Worm (Caenorhabditis elegans) whole organism, L4 larva: ENCODE measurements around the gene mlt-8.

ENCODE experiments used
- F44E2.7 ChIP-seq: fragments of 200-800 bp; sonication (Bioruptor generic); IDR thresholded peaks from 2 replicates; pipeline ENCODE4 v2.1.2; 2022; ENCODE audit warnings: missing genetic modification characterization, missing compliant biosample characterization
- T20F7.1 ChIP-seq: fragments of 200-800 bp; sonication (Bioruptor generic); optimal IDR thresholded peaks from 2 replicates; lab custom pipeline; 2018; ENCODE audit warnings: mild to moderate bottlenecking, missing genetic modification characterization, missing compliant biosample characterization
- T26A8.4 ChIP-seq: fragments of 200-800 bp; sonication (Bioruptor generic); IDR thresholded peaks from 2 replicates; pipeline ENCODE4 v1.3.6; 2022; ENCODE audit warnings: missing genetic modification characterization, missing compliant biosample characterization
- Y105C5A.15 ChIP-seq: fragments of 200-800 bp; sonication (Bioruptor generic); IDR thresholded peaks from 2 replicates; pipeline ENCODE4 v1.3.6; 2022; ENCODE audit warnings: missing genetic modification characterization, missing compliant biosample characterization
- Y5F2A.4 ChIP-seq: fragments of 200-800 bp; sonication (Bioruptor generic); optimal IDR thresholded peaks from 2 replicates; lab custom pipeline; 2018; ENCODE audit warnings: mild to moderate bottlenecking, missing genetic modification characterization, missing compliant biosample characterization
- aha-1 ChIP-seq: fragments of 150-350 bp; peaks from one replicate; lab custom pipeline; 2014; ENCODE audit warnings: missing biosample characterization, missing genetic modification characterization
- aly-2 ChIP-seq: sonication (generic microtip); optimal IDR thresholded peaks from 2 replicates; lab custom pipeline; 2018; ENCODE audit warnings: missing biosample characterization, missing genetic modification characterization
- arid-1 ChIP-seq: fragments of 200-800 bp; sonication (Bioruptor generic); conservative IDR thresholded peaks from 2 replicates; pipeline ENCODE4 v1.3.6; 2022; ENCODE audit warnings: missing genetic modification reagents, missing genetic modification characterization, missing compliant biosample characterization
- attf-4 ChIP-seq: sonication (generic microtip); optimal IDR thresholded peaks from 3 replicates; lab custom pipeline; 2017; ENCODE audit warnings: missing biosample characterization, missing genetic modification characterization
- ceh-32 ChIP-seq: sonication (generic microtip); optimal IDR thresholded peaks from 2 replicates; lab custom pipeline; 2016; ENCODE audit warnings: mild to moderate bottlenecking, missing genetic modification characterization, missing compliant biosample characterization; ENCODE audit not compliant: poor library complexity
- ceh-44 ChIP-seq: fragments of 200-800 bp; sonication (Bioruptor generic); IDR thresholded peaks from 2 replicates; pipeline ENCODE4 v1.3.6; 2022; ENCODE audit warnings: missing genetic modification reagents, missing genetic modification characterization, missing compliant biosample characterization
- ceh-82 ChIP-seq: sonication (generic microtip); optimal IDR thresholded peaks from 2 replicates; lab custom pipeline; 2017; ENCODE audit warnings: missing biosample characterization, missing genetic modification characterization
- ces-1 ChIP-seq: fragments of 150-350 bp; sonication (generic microtip); optimal IDR thresholded peaks from 4 replicates; lab custom pipeline; 2014; ENCODE audit warnings: missing biosample characterization, missing genetic modification reagents, missing genetic modification characterization
- ctbp-1 ChIP-seq: fragments of 200-800 bp; sonication (Bioruptor generic); IDR thresholded peaks from 2 replicates; pipeline ENCODE4 v1.3.6; 2022; ENCODE audit warnings: missing genetic modification reagents, missing genetic modification characterization, missing compliant biosample characterization
- daf-12 ChIP-seq: fragments of 150-350 bp; optimal IDR thresholded peaks from 2 replicates; lab custom pipeline; 2014; ENCODE audit warnings: missing biosample characterization, missing genetic modification reagents, missing genetic modification characterization
- daf-19 ChIP-seq: fragments of 200-800 bp; sonication (Bioruptor generic); conservative IDR thresholded peaks from 2 replicates; pipeline ENCODE4 v1.3.6; 2022; ENCODE audit warnings: missing genetic modification characterization, missing compliant biosample characterization
- daf-8 ChIP-seq: fragments of 200-800 bp; sonication (Bioruptor generic); IDR thresholded peaks from 2 replicates; pipeline ENCODE4 v1.3.6; 2022; ENCODE audit warnings: missing genetic modification characterization, missing compliant biosample characterization
- dmd-8 ChIP-seq: fragments of 200-800 bp; sonication (Bioruptor generic); IDR thresholded peaks from 2 replicates; pipeline ENCODE4 v1.3.6; 2022; ENCODE audit warnings: missing genetic modification characterization, missing compliant biosample characterization
- dmd-9 ChIP-seq: fragments of 200-800 bp; sonication (Bioruptor generic); IDR thresholded peaks from 2 replicates; pipeline ENCODE4 v1.3.6; 2022; ENCODE audit warnings: missing genetic modification reagents, missing genetic modification characterization, missing compliant biosample characterization
- dve-1 ChIP-seq: sonication (generic microtip); optimal IDR thresholded peaks from 2 replicates; lab custom pipeline; 2017; ENCODE audit warnings: antibody characterized with exemption, mild to moderate bottlenecking, missing genetic modification characterization, missing compliant biosample characterization; ENCODE audit not compliant: insufficient read depth
- egl-43 ChIP-seq: fragments of 200-800 bp; sonication (Bioruptor generic); IDR thresholded peaks from 2 replicates; pipeline ENCODE4 v1.3.6; 2022; ENCODE audit warnings: missing genetic modification reagents, missing genetic modification characterization, missing compliant biosample characterization
- fkh-10 ChIP-seq: fragments of 150-350 bp; optimal IDR thresholded peaks from 2 replicates; lab custom pipeline; 2014; ENCODE audit warnings: missing biosample characterization, missing genetic modification reagents, missing genetic modification characterization
- hlh-11 ChIP-seq: fragments of 200-800 bp; sonication (Bioruptor generic); optimal IDR thresholded peaks from 2 replicates; lab custom pipeline; 2018; ENCODE audit warnings: mild to moderate bottlenecking, missing genetic modification characterization, missing compliant biosample characterization
- hlh-30 ChIP-seq: sonication (generic microtip); optimal IDR thresholded peaks from 2 replicates; lab custom pipeline; 2017; ENCODE audit warnings: antibody characterized with exemption, mild to moderate bottlenecking, missing genetic modification characterization, missing compliant biosample characterization; ENCODE audit not compliant: insufficient read depth
- jun-1 ChIP-seq: fragments of 150-350 bp; optimal IDR thresholded peaks from 2 replicates; lab custom pipeline; 2014; ENCODE audit warnings: missing biosample characterization, missing genetic modification reagents, missing genetic modification characterization
- lim-7 ChIP-seq: fragments of 200-800 bp; sonication (Bioruptor generic); IDR thresholded peaks from 2 replicates; pipeline ENCODE4 v1.3.6; 2022; ENCODE audit warnings: missing genetic modification characterization, missing compliant biosample characterization
- lin-39 ChIP-seq: fragments of 150-350 bp; optimal IDR thresholded peaks from 2 replicates; lab custom pipeline; 2014; ENCODE audit warnings: missing biosample characterization, missing genetic modification reagents, missing genetic modification characterization
- lir-3 ChIP-seq: sonication (generic microtip); optimal IDR thresholded peaks from 2 replicates; lab custom pipeline; 2016; ENCODE audit warnings: mild to moderate bottlenecking, missing genetic modification characterization, missing compliant biosample characterization
- lsy-2 ChIP-seq, 2 experiments: fragments of 150-350 bp in 1 of 2; sonication (generic microtip) in 1 of 2; optimal IDR thresholded peaks; 2 replicates each; lab custom pipeline; 2014 to 2017; ENCODE audit warnings: missing biosample characterization in 2 of 2, missing genetic modification characterization in 2 of 2
- madf-5 ChIP-seq, 2 experiments: fragments of 200-800 bp; sonication (Bioruptor generic); IDR thresholded peaks; 2 replicates each; pipeline ENCODE4 v1.3.6; 2022; ENCODE audit warnings: missing compliant biosample characterization in 2 of 2, missing genetic modification characterization in 2 of 2
- madf-9 ChIP-seq: fragments of 200-800 bp; sonication (Bioruptor generic); conservative IDR thresholded peaks from 2 replicates; pipeline ENCODE4 v1.3.6; 2022; ENCODE audit warnings: missing genetic modification reagents, missing genetic modification characterization, missing compliant biosample characterization
- mdl-1 ChIP-seq, 2 experiments: fragments of 150-350 bp in 1 of 2; sonication (generic microtip) in 1 of 2; optimal IDR thresholded peaks; 2 replicates each; lab custom pipeline; 2014 to 2017; ENCODE audit warnings: missing biosample characterization in 2 of 2, missing genetic modification characterization in 2 of 2
- mep-1 ChIP-seq: fragments of 150-350 bp; sonication (generic microtip); optimal IDR thresholded peaks from 3 replicates; lab custom pipeline; 2014; ENCODE audit warnings: missing biosample characterization, missing genetic modification characterization
- nhr-102 ChIP-seq: sonication (generic microtip); optimal IDR thresholded peaks from 2 replicates; lab custom pipeline; 2016; ENCODE audit warnings: mild to moderate bottlenecking, missing genetic modification characterization, moderate library complexity, missing compliant biosample characterization
- nhr-11 ChIP-seq: fragments of 150-350 bp; optimal IDR thresholded peaks from 2 replicates; lab custom pipeline; 2014; ENCODE audit warnings: missing biosample characterization, missing genetic modification characterization
- nhr-237 ChIP-seq: sonication (generic microtip); optimal IDR thresholded peaks from 2 replicates; lab custom pipeline; 2017; ENCODE audit warnings: missing biosample characterization, missing genetic modification characterization
- nhr-76 ChIP-seq: fragments of 150-350 bp; optimal IDR thresholded peaks from 2 replicates; lab custom pipeline; 2014; ENCODE audit warnings: missing biosample characterization, missing genetic modification characterization
- php-3 ChIP-seq: fragments of 200-800 bp; sonication (Bioruptor generic); IDR thresholded peaks from 2 replicates; pipeline ENCODE4 v1.3.6; 2022; ENCODE audit warnings: missing genetic modification reagents, missing genetic modification characterization, missing compliant biosample characterization
- pqm-1 ChIP-seq: sonication (generic microtip); optimal IDR thresholded peaks from 2 replicates; lab custom pipeline; 2017; ENCODE audit warnings: missing biosample characterization, missing genetic modification characterization
- saeg-2 ChIP-seq: fragments of 200-800 bp; sonication (Bioruptor generic); IDR thresholded peaks from 2 replicates; pipeline ENCODE4 v1.3.6; 2022; ENCODE audit warnings: missing genetic modification reagents, missing genetic modification characterization, missing compliant biosample characterization
- set-16 ChIP-seq: fragments of 200-800 bp; sonication (Bioruptor generic); IDR thresholded peaks from 2 replicates; pipeline ENCODE4 v1.3.6; 2022; ENCODE audit warnings: missing genetic modification reagents, missing genetic modification characterization, missing compliant biosample characterization
- skn-1 ChIP-seq: fragments of 150-350 bp; optimal IDR thresholded peaks from 2 replicates; lab custom pipeline; 2014; ENCODE audit warnings: missing biosample characterization, missing genetic modification characterization
- snpc-4 ChIP-seq: fragments of 150-350 bp; optimal IDR thresholded peaks from 2 replicates; lab custom pipeline; 2014; ENCODE audit warnings: missing biosample characterization, missing genetic modification characterization
- spr-1 ChIP-seq: sonication (generic microtip); optimal IDR thresholded peaks from 2 replicates; lab custom pipeline; 2016; ENCODE audit warnings: mild to moderate bottlenecking, missing genetic modification characterization, missing compliant biosample characterization
- tag-97 ChIP-seq: fragments of 200-800 bp; sonication (Bioruptor generic); IDR thresholded peaks from 2 replicates; pipeline ENCODE4 v1.3.6; 2022; ENCODE audit warnings: missing genetic modification characterization, missing compliant biosample characterization
- tra-1 ChIP-seq: fragments of 200-800 bp; sonication (Bioruptor generic); IDR thresholded peaks from 2 replicates; pipeline ENCODE4 v1.3.6; 2022; ENCODE audit warnings: missing genetic modification reagents, missing genetic modification characterization, missing compliant biosample characterization
- unc-130 ChIP-seq: sonication (generic microtip); optimal IDR thresholded peaks from 2 replicates; lab custom pipeline; 2016; ENCODE audit warnings: missing genetic modification reagents, missing genetic modification characterization, missing compliant biosample characterization
- unc-62 ChIP-seq, 3 experiments: fragments of 150-350 bp in 1 of 3; sonication (generic microtip); optimal IDR thresholded peaks in 2 of 3; peaks in 1 of 3; 1 replicate in 1 of 3; 2 replicates in 2 of 3; lab custom pipeline; 2014 to 2017; ENCODE audit warnings: missing biosample characterization in 3 of 3, missing genetic modification characterization in 3 of 3, missing genetic modification reagents in 3 of 3, missing genotype in 1 of 3
- vab-7 ChIP-seq: fragments of 200-800 bp; sonication (Bioruptor generic); IDR thresholded peaks from 2 replicates; pipeline ENCODE4 v1.3.6; 2022; ENCODE audit warnings: missing genetic modification reagents, missing genetic modification characterization, missing compliant biosample characterization
- zag-1 ChIP-seq: fragments of 150-350 bp; optimal IDR thresholded peaks from 2 replicates; lab custom pipeline; 2014; ENCODE audit warnings: missing biosample characterization, missing genetic modification characterization
- zfp-2 ChIP-seq: sonication (generic microtip); optimal IDR thresholded peaks from 2 replicates; lab custom pipeline; 2016; ENCODE audit warnings: mild to moderate bottlenecking, missing genetic modification characterization, missing compliant biosample characterization
- zip-2 ChIP-seq: fragments of 150-350 bp; optimal IDR thresholded peaks from 2 replicates; lab custom pipeline; 2014; ENCODE audit warnings: missing biosample characterization, missing genetic modification characterization
- ztf-7 ChIP-seq: fragments of 150-350 bp; optimal IDR thresholded peaks from 2 replicates; lab custom pipeline; 2014; ENCODE audit warnings: missing biosample characterization, missing genetic modification characterization

The mlt-8 gene

ce11 chrII:602969-603368 lies 31.1 kb upstream of the mlt-8 start (continued):
- TF ChIP-seq zfp-2 (tag; lab: Kevin White, UChicago) (no peak), aly-2 (no peak), skn-1 (no peak), dve-1 (tag; lab: Kevin White, UChicago) (peak; percentile 45), mdl-1 (tag; optimal IDR thresholded peaks at IDR 0.05; lab: Kevin White, UChicago) (peak in 1 of 2 experiments; percentile 80), daf-19 (GFP tag; lab: Robert Waterston, UW) (no peak), attf-4 (tag; lab: Kevin White, UChicago) (no peak), spr-1 (tag; lab: Kevin White, UChicago) (no peak), set-16 (GFP tag; lab: Robert Waterston, UW) (no peak), tra-1 (GFP tag; lab: Robert Waterston, UW) (no peak), hlh-11 (tag; lab: Kevin White, UChicago) (peak; percentile 88), ztf-7 (no peak), mep-1 (tag; lab: Kevin White, UChicago) (peak; percentile 72), lim-7 (GFP tag; lab: Robert Waterston, UW) (no peak), dmd-8 (GFP tag; lab: Robert Waterston, UW) (no peak), T20F7.1 (no peak), lin-39 (tag; lab: Kevin White, UChicago) (no peak), arid-1 (no peak), F44E2.7 (GFP tag; lab: Robert Waterston, UW) (no peak), nhr-76 (tag; lab: Kevin White, UChicago) (no peak), fkh-10 (GFP tag; lab: Kevin White, UChicago) (no peak), T26A8.4 (GFP tag; lab: Robert Waterston, UW) (no peak), madf-9 (GFP tag; lab: Robert Waterston, UW) (no peak), hlh-30 (peak; percentile 94), tag-97 (GFP tag; lab: Robert Waterston, UW) (no peak), nhr-102 (tag; lab: Kevin White, UChicago) (no peak), nhr-11 (tag; lab: Kevin White, UChicago) (no peak), egl-43 (no peak), saeg-2 (GFP tag; lab: Robert Waterston, UW) (no peak), zag-1 (tag; lab: Kevin White, UChicago) (no peak), zip-2 (tag; lab: Kevin White, UChicago) (no peak), unc-130 (GFP tag; lab: Kevin White, UChicago) (no peak), Y5F2A.4 (no peak), ctbp-1 (GFP tag; lab: Robert Waterston, UW) (no peak), pqm-1 (tag; lab: Kevin White, UChicago) (no peak), ceh-82 (no peak), daf-8 (GFP tag; lab: Robert Waterston, UW) (no peak), ceh-44 (no peak), unc-62 (GFP tag; optimal IDR thresholded peaks at IDR 0.05 in 1 of 2; lab: Kevin White, UChicago) (peak in 1 of 2 experiments; percentile 96), unc-62 (tag; optimal IDR thresholded peaks at IDR 0.05; lab: Kevin White, UChicago) (no peak), madf-5 (GFP tag; IDR thresholded peaks at IDR 0.05; lab: Robert Waterston, UW) (no peak), Y105C5A.15 (no peak), lsy-2 (tag; optimal IDR thresholded peaks at IDR 0.05; lab: Kevin White, UChicago) (peak in 1 of 2 experiments; percentile 68), aha-1 (tag; lab: Kevin White, UChicago) (peak; percentile 89), ceh-32 (tag; lab: Kevin White, UChicago) (no peak), nhr-237 (tag; lab: Kevin White, UChicago) (no peak), vab-7 (GFP tag; lab: Robert Waterston, UW) (no peak), ces-1 (GFP tag; lab: Kevin White, UChicago) (no peak), dmd-9 (no peak), php-3 (GFP tag; lab: Robert Waterston, UW) (no peak), snpc-4 (no peak), daf-12 (tag; lab: Kevin White, UChicago) (no peak), lir-3 (tag; lab: Kevin White, UChicago) (no peak), jun-1 (tag; lab: Kevin White, UChicago) (no peak)
